Worm (Caenorhabditis elegans) whole organism, L4/young adult: Measurements from ENCODE around the gene srd-42.
A peak's percentile ranks its signal among the peaks of the same experiment; 100 is the strongest.

Experiments used
- W03F9.2 ChIP-seq: fragments of 150-350 bp; optimal IDR thresholded peaks from 2 replicates; lab custom pipeline; 2014; ENCODE audit warnings: missing biosample characterization, missing genetic modification characterization
- dao-5 ChIP-seq: sonication (generic microtip); optimal IDR thresholded peaks from 2 replicates; lab custom pipeline; 2016; ENCODE audit warnings: missing genotype, missing genetic modification characterization, moderate library complexity, missing compliant biosample characterization

DNA sequence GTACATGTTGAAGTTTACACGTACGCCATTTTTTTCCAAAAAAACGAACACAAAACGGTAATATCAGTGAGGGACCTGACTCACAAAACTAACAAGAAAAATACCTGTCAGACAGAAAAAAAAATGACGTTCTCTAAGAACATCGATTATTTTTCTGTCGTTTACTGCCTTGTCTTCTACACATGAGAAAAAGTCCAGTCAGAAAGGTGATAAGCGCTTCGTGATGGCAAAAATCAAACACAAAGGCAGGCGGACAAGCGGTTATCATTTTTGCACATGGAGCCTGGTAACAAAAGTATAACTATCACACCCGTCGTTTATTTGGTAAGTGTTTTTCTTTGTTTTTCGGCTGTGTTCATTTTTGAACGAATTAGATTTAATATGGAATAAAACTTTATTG, 30.6 kb upstream of the srd-42 start, which contains the start of gene F46G10.4:
- TF ChIP-seq W03F9.2 (tag; lab: Kevin White, UChicago), result peak; percentile 13
- TF ChIP-seq dao-5, result no peak
